Worm (Caenorhabditis elegans) whole organism, L4 larva: ENCODE measurements around the gene C16C10.8.

Source experiments
- aly-2 ChIP-seq: sonication (generic microtip); optimal IDR thresholded peaks from 2 replicates; lab custom pipeline; 2018; ENCODE audit warnings: missing biosample characterization, missing genetic modification characterization
- ama-1 ChIP-seq: fragments of 150-350 bp; optimal IDR thresholded peaks from 2 replicates; lab custom pipeline; 2014; ENCODE audit warnings: inconsistent platforms, mixed read lengths
- lin-29 ChIP-seq: fragments of 200-800 bp; sonication (Bioruptor generic); IDR thresholded peaks from 2 replicates; pipeline ENCODE4 v1.3.6; 2022; ENCODE audit warnings: missing genetic modification reagents, missing genetic modification characterization, missing compliant biosample characterization
- lin-39 ChIP-seq: fragments of 150-350 bp; optimal IDR thresholded peaks from 2 replicates; lab custom pipeline; 2014; ENCODE audit warnings: missing biosample characterization, missing genetic modification reagents, missing genetic modification characterization
- zag-1 ChIP-seq: fragments of 150-350 bp; optimal IDR thresholded peaks from 2 replicates; lab custom pipeline; 2014; ENCODE audit warnings: missing biosample characterization, missing genetic modification characterization

ce11 chrIII:4196988-4197384 lies 33.0 kb upstream of the C16C10.8 start, which contains the start of gene asd-1:
- TF ChIP-seq lin-39 (tag; lab: Kevin White, UChicago) (no peak), aly-2 (no peak), zag-1 (tag; lab: Kevin White, UChicago) (no peak), ama-1 (lab: Kevin White, UChicago) (no peak), lin-29 (GFP tag; lab: Robert Waterston, UW) (no peak)
